Fruit fly (Drosophila melanogaster) whole organism, prepupa: ENCODE data around the gene CG12560.

ENCODE experiments used
- Blimp-1 ChIP-seq: fragments of 200-800 bp; sonication (Bioruptor generic); optimal IDR thresholded peaks from 3 replicates; lab custom pipeline; 2017; ENCODE audit warnings: missing biosample characterization, missing genetic modification characterization, mild to moderate bottlenecking, moderate library complexity, missing genetic modification reagents
- CG10631 ChIP-seq: fragments of 200-800 bp; sonication (Bioruptor generic); optimal IDR thresholded peaks from 2 replicates; lab custom pipeline; 2016; ENCODE audit warnings: missing biosample characterization, missing genetic modification characterization
- CG10669 ChIP-seq: fragments of 200-800 bp; sonication (Bioruptor generic); optimal IDR thresholded peaks from 3 replicates; lab custom pipeline; 2018; ENCODE audit warnings: missing biosample characterization, mild to moderate bottlenecking, missing genetic modification characterization, moderate library complexity
- CG11294 ChIP-seq: fragments of 200-800 bp; sonication (Bioruptor generic); IDR thresholded peaks from 2 replicates; pipeline ENCODE4 v1.3.6; 2022; ENCODE audit warnings: missing biosample characterization, missing genetic modification characterization
- CG11762 ChIP-seq: fragments of 200-800 bp; sonication (Bioruptor generic); optimal IDR thresholded peaks from 3 replicates; lab custom pipeline; 2016; ENCODE audit warnings: missing biosample characterization, missing genetic modification characterization; ENCODE audit not compliant: insufficient read depth
- CG11902 ChIP-seq: fragments of 200-800 bp; sonication (Bioruptor generic); optimal IDR thresholded peaks from 3 replicates; lab custom pipeline; 2016; ENCODE audit warnings: missing biosample characterization, missing genetic modification characterization
- CG1621 ChIP-seq: fragments of 200-800 bp; sonication (Bioruptor generic); optimal IDR thresholded peaks from 3 replicates; lab custom pipeline; 2018; ENCODE audit warnings: missing biosample characterization, mild to moderate bottlenecking, missing genetic modification characterization
- CG3032 ChIP-seq: fragments of 200-800 bp; optimal IDR thresholded peaks from 2 replicates; lab custom pipeline; 2019; ENCODE audit warnings: missing biosample characterization, mild to moderate bottlenecking, missing genetic modification characterization, moderate library complexity
- CG31627 ChIP-seq: fragments of 200-800 bp; sonication (Bioruptor generic); optimal IDR thresholded peaks from 3 replicates; lab custom pipeline; 2016; ENCODE audit warnings: missing biosample characterization, missing genetic modification characterization
- CG32006 ChIP-seq: fragments of 200-800 bp; sonication (Bioruptor generic); optimal IDR thresholded peaks from 3 replicates; lab custom pipeline; 2017; ENCODE audit warnings: missing biosample characterization, mild to moderate bottlenecking, missing genetic modification characterization
- CG34406 ChIP-seq: fragments of 200-800 bp; sonication (Bioruptor generic); optimal IDR thresholded peaks from 3 replicates; lab custom pipeline; 2016; ENCODE audit warnings: missing biosample characterization, missing genetic modification characterization
- CG4318 ChIP-seq: fragments of 200-800 bp; sonication (Bioruptor generic); optimal IDR thresholded peaks from 3 replicates; lab custom pipeline; 2017; ENCODE audit warnings: missing biosample characterization, mild to moderate bottlenecking, missing genetic modification characterization
- CG6163 ChIP-seq: fragments of 200-800 bp; sonication (Bioruptor generic); IDR thresholded peaks from 3 replicates; pipeline ENCODE4 v1.3.6; 2022; ENCODE audit warnings: missing biosample characterization, missing genetic modification characterization
- CG6276 ChIP-seq: fragments of 200-800 bp; sonication (Bioruptor generic); optimal IDR thresholded peaks from 2 replicates; lab custom pipeline; 2017; ENCODE audit warnings: missing biosample characterization, mild to moderate bottlenecking, missing genetic modification characterization
- CG6854 ChIP-seq: fragments of 200-800 bp; sonication (Bioruptor generic); optimal IDR thresholded peaks from 2 replicates; lab custom pipeline; 2017; ENCODE audit warnings: missing biosample characterization, mild to moderate bottlenecking, missing genetic modification characterization
- CG8119 ChIP-seq: fragments of 200-800 bp; sonication (Bioruptor generic); IDR thresholded peaks from 3 replicates; pipeline ENCODE4 v1.3.6; 2022; ENCODE audit warnings: missing biosample characterization, missing genetic modification characterization
- CG8319 ChIP-seq: fragments of 200-800 bp; sonication (Bioruptor generic); optimal IDR thresholded peaks from 3 replicates; lab custom pipeline; 2016; ENCODE audit warnings: missing biosample characterization, missing genetic modification characterization
- CG8632 ChIP-seq: fragments of 200-800 bp; sonication (Bioruptor generic); optimal IDR thresholded peaks from 3 replicates; lab custom pipeline; 2016; ENCODE audit warnings: missing biosample characterization, missing genetic modification characterization
- Eip75B ChIP-seq: fragments of 200-800 bp; sonication (Bioruptor generic); optimal IDR thresholded peaks from 3 replicates; lab custom pipeline; 2016; ENCODE audit warnings: missing biosample characterization, missing genetic modification characterization
- Eip78C ChIP-seq: fragments of 200-800 bp; sonication (Bioruptor generic); peaks from one replicate; lab custom pipeline; 2016; ENCODE audit warnings: missing biosample characterization, missing genetic modification characterization
- Eip93F ChIP-seq: fragments of 200-800 bp; sonication (Bioruptor generic); optimal IDR thresholded peaks from 2 replicates; lab custom pipeline; 2016; ENCODE audit warnings: missing biosample characterization, mild to moderate bottlenecking, missing genetic modification characterization
- Hr38 ChIP-seq: sonication (Bioruptor generic); optimal IDR thresholded peaks from 2 replicates; lab custom pipeline; 2016; ENCODE audit warnings: missing biosample characterization, missing genetic modification characterization
- Hr39 ChIP-seq: fragments of 200-800 bp; sonication (Bioruptor generic); optimal IDR thresholded peaks from 2 replicates; lab custom pipeline; 2016; ENCODE audit warnings: missing biosample characterization, missing genetic modification characterization
- Lpt ChIP-seq: fragments of 200-800 bp; sonication (Bioruptor generic); optimal IDR thresholded peaks from 3 replicates; lab custom pipeline; 2016; ENCODE audit warnings: missing biosample characterization, missing genetic modification characterization
- Met ChIP-seq: fragments of 200-800 bp; sonication (Bioruptor generic); optimal IDR thresholded peaks from 3 replicates; lab custom pipeline; 2016; ENCODE audit warnings: missing biosample characterization, missing genetic modification characterization
- OdsH ChIP-seq: fragments of 200-800 bp; sonication (Bioruptor generic); optimal IDR thresholded peaks from 3 replicates; lab custom pipeline; 2016; ENCODE audit warnings: missing biosample characterization, missing genetic modification characterization
- Smox ChIP-seq: fragments of 200-800 bp; sonication (Bioruptor generic); optimal IDR thresholded peaks from 3 replicates; lab custom pipeline; 2016; ENCODE audit warnings: missing biosample characterization, missing genetic modification characterization
- Sox102F ChIP-seq: fragments of 200-800 bp; sonication (Bioruptor generic); optimal IDR thresholded peaks from 2 replicates; lab custom pipeline; 2016; ENCODE audit warnings: missing biosample characterization, mild to moderate bottlenecking, missing genetic modification characterization
- Sox14 ChIP-seq: fragments of 200-800 bp; sonication (Bioruptor generic); optimal IDR thresholded peaks from 3 replicates; lab custom pipeline; 2016; ENCODE audit warnings: missing biosample characterization, missing genetic modification characterization
- Sox15 ChIP-seq: fragments of 200-800 bp; sonication (Bioruptor generic); optimal IDR thresholded peaks from 3 replicates; lab custom pipeline; 2016; ENCODE audit warnings: missing biosample characterization, missing genetic modification characterization
- achi ChIP-seq: fragments of 200-800 bp; sonication (Bioruptor generic); optimal IDR thresholded peaks from 3 replicates; lab custom pipeline; 2016; ENCODE audit warnings: missing biosample characterization, missing genetic modification characterization
- cyc ChIP-seq: fragments of 200-800 bp; sonication (Bioruptor generic); optimal IDR thresholded peaks from 3 replicates; lab custom pipeline; 2016; ENCODE audit warnings: missing biosample characterization, missing genetic modification characterization
- dac ChIP-seq: fragments of 200-800 bp; sonication (Bioruptor generic); optimal IDR thresholded peaks from 2 replicates; lab custom pipeline; 2017; ENCODE audit warnings: missing biosample characterization, mild to moderate bottlenecking, missing genetic modification characterization
- dsx ChIP-seq: fragments of 200-800 bp; optimal IDR thresholded peaks from 3 replicates; lab custom pipeline; 2019; ENCODE audit warnings: missing biosample characterization, mild to moderate bottlenecking, missing genetic modification characterization, moderate library complexity; ENCODE audit not compliant: poor library complexity, severe bottlenecking
- eg ChIP-seq: fragments of 200-800 bp; sonication (Bioruptor generic); IDR thresholded peaks from 3 replicates; pipeline ENCODE4 v1.3.6; 2022; ENCODE audit warnings: missing biosample characterization, missing genetic modification characterization
- esn ChIP-seq: fragments of 200-800 bp; sonication (Bioruptor generic); optimal IDR thresholded peaks from 2 replicates; lab custom pipeline; 2016; ENCODE audit warnings: missing biosample characterization, mild to moderate bottlenecking, missing genetic modification characterization, moderate library complexity
- fd59A ChIP-seq: fragments of 200-800 bp; sonication (Bioruptor generic); optimal IDR thresholded peaks from 2 replicates; lab custom pipeline; 2017; ENCODE audit warnings: missing biosample characterization, mild to moderate bottlenecking, missing genetic modification characterization, missing genetic modification reagents
- fd85E ChIP-seq: fragments of 200-800 bp; sonication (Bioruptor generic); optimal IDR thresholded peaks from 3 replicates; lab custom pipeline; 2016; ENCODE audit warnings: missing biosample characterization, missing genetic modification characterization
- fkh ChIP-seq: fragments of 200-800 bp; sonication (Bioruptor generic); optimal IDR thresholded peaks from 3 replicates; lab custom pipeline; 2017; ENCODE audit warnings: missing biosample characterization, mild to moderate bottlenecking, missing genetic modification characterization, moderate library complexity
- lz ChIP-seq: fragments of 200-800 bp; sonication (Bioruptor generic); optimal IDR thresholded peaks from 3 replicates; lab custom pipeline; 2016; ENCODE audit warnings: missing biosample characterization, missing genetic modification characterization
- net ChIP-seq: fragments of 200-800 bp; sonication (Bioruptor generic); optimal IDR thresholded peaks from 3 replicates; lab custom pipeline; 2016; ENCODE audit warnings: missing biosample characterization, missing genetic modification characterization
- pdm3 ChIP-seq: fragments of 200-800 bp; sonication (Bioruptor generic); optimal IDR thresholded peaks from 3 replicates; lab custom pipeline; 2016; ENCODE audit warnings: missing biosample characterization, missing genetic modification characterization
- salr ChIP-seq, 2 experiments: fragments of 200-800 bp; sonication (Bioruptor generic); optimal IDR thresholded peaks; 3 replicates each; lab custom pipeline; 2016 to 2018; ENCODE audit warnings: missing biosample characterization in 2 of 2, missing genetic modification characterization in 2 of 2, mild to moderate bottlenecking in 1 of 2
- spab ChIP-seq: fragments of 200-800 bp; sonication (Bioruptor generic); optimal IDR thresholded peaks from 2 replicates; lab custom pipeline; 2017; ENCODE audit warnings: missing biosample characterization, mild to moderate bottlenecking, missing genetic modification characterization, missing genetic modification reagents
- ss ChIP-seq, 2 experiments: fragments of 200-800 bp; sonication (Bioruptor generic); optimal IDR thresholded peaks; 2 replicates in 1 of 2; 3 replicates in 1 of 2; lab custom pipeline; 2017 to 2018; ENCODE audit warnings: mild to moderate bottlenecking in 2 of 2, missing biosample characterization in 2 of 2, missing genetic modification characterization in 2 of 2, moderate library complexity in 1 of 2
- svp ChIP-seq: fragments of 200-800 bp; sonication (Bioruptor generic); peaks from one replicate; lab custom pipeline; 2016; ENCODE audit warnings: missing biosample characterization, missing genetic modification characterization
- topi ChIP-seq: fragments of 200-800 bp; sonication (Bioruptor generic); optimal IDR thresholded peaks from 3 replicates; lab custom pipeline; 2016; ENCODE audit warnings: missing biosample characterization, missing genetic modification characterization
- vri ChIP-seq: fragments of 200-800 bp; sonication (Bioruptor generic); optimal IDR thresholded peaks from 3 replicates; lab custom pipeline; 2016; ENCODE audit warnings: missing biosample characterization, mild to moderate bottlenecking, missing genetic modification characterization

The CG12560 gene

DNA sequence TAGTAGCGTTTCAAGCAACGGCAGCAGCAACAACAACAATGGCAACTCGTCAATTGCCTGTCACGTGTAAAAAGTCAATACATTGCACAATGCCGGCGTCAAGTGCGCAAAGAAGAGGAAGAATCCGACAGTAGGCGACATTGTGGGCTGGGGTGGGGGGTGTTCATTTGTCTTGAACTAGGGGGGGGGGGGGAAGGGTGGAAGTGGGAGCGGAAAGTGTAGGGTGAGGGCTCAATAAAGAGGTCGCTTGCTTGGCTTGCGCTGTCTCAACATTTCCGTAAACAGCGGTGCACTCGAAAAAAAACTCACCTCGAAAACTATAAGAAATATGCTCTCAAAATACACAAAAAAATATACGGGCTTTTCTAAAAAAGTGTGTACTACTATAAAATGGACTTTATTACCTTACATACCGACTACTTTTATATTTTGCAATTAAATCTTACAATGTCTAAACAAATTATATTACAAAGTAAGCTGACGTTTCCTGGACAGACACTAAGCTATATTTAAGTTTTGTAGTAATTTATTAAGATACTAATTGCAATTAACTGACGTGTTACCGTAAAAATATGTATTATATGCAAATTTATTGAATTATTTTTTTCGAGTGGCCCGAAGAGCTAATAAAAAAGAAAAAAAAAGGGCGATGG lies 43.3 kb downstream of the CG12560 start (continued):
- no peak for TF ChIP-seq Lpt (GFP tag; lab: Kevin White, UChicago)
- no peak for TF ChIP-seq Eip93F (GFP tag; lab: Kevin White, UChicago)
- peak; percentile 25 for TF ChIP-seq OdsH (GFP tag; lab: Kevin White, UChicago)
- TF ChIP-seq spab (GFP tag; lab: Kevin White, UChicago) = peak; percentile 8

DNA sequence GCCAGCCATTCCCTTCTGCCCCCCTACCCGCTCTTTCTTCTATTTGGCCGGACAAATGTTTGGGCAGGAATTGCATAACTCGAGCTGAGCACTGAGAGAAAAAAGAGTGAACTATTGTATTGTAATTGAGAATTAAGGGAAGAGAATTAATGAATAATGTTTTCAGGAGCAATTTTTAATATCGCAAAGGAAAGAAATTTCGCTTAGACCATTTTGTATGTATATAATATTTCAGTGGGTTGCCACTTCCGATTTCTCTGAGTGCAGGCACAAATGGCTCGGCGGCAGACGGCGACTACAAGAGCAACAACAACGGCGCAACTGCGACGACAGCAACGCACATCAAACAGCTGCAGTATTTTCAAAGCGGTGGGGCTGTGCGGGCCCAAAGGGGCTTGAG lies 44.7 kb downstream of the CG12560 start:
- peak; percentile 44 for TF ChIP-seq dsx (GFP tag; lab: Kevin White, UChicago)
- TF ChIP-seq CG32006 (GFP tag; lab: Kevin White, UChicago) = peak; percentile 90
- peak; percentile 51 for TF ChIP-seq cyc
- TF ChIP-seq vri (GFP tag; lab: Kevin White, UChicago) = peak; percentile 83
- peak; percentile 52 for TF ChIP-seq fd59A (GFP tag; lab: Kevin White, UChicago)
- peak; percentile 12 for TF ChIP-seq CG11762 (GFP tag; lab: Kevin White, UChicago)
- TF ChIP-seq CG11902 (GFP tag; lab: Kevin White, UChicago) = peak; percentile 53
- TF ChIP-seq spab (GFP tag; lab: Kevin White, UChicago) = peak; percentile 54
- peak; percentile 77 for TF ChIP-seq Hr39 (GFP tag; lab: Kevin White, UChicago)
- TF ChIP-seq fkh (GFP tag; lab: Kevin White, UChicago) = no peak
- TF ChIP-seq CG3032 (tag; lab: Kevin White, UChicago) = peak; percentile 46
- TF ChIP-seq Sox14 (GFP tag; lab: Kevin White, UChicago) = peak; percentile 70
- TF ChIP-seq CG8119 (GFP tag; lab: Robert Waterston, UW) = peak; percentile 92
- TF ChIP-seq svp (GFP tag; lab: Kevin White, UChicago) = peak; percentile 73
- TF ChIP-seq esn (GFP tag; lab: Kevin White, UChicago) = peak; percentile 75
- TF ChIP-seq Sox102F = peak; percentile 66
- peak; percentile 71 for TF ChIP-seq dac (GFP tag; lab: Kevin White, UChicago)
- peak; percentile 44 for TF ChIP-seq CG8319 (GFP tag; lab: Kevin White, UChicago)
- TF ChIP-seq CG8632 (GFP tag; lab: Kevin White, UChicago) = peak; percentile 50
- TF ChIP-seq CG10669 (GFP tag; lab: Kevin White, UChicago) = peak; percentile 52
- TF ChIP-seq Blimp-1 (GFP tag; lab: Kevin White, UChicago) = no peak
- TF ChIP-seq CG31627 = peak; percentile 76
- TF ChIP-seq CG6854 = no peak
- TF ChIP-seq Met (GFP tag; lab: Kevin White, UChicago) = peak; percentile 68
- TF ChIP-seq CG6276 (GFP tag; lab: Kevin White, UChicago) = peak; percentile 79
- peak; percentile 68 for TF ChIP-seq lz (GFP tag; lab: Kevin White, UChicago)
- TF ChIP-seq Sox15 (GFP tag; lab: Kevin White, UChicago) = peak; percentile 52
- TF ChIP-seq CG34406 (GFP tag; lab: Kevin White, UChicago) = peak; percentile 67
- TF ChIP-seq Eip93F (GFP tag; lab: Kevin White, UChicago) = no peak
- TF ChIP-seq salr (GFP tag; optimal IDR thresholded peaks at IDR 0.05; lab: Kevin White, UChicago) = peak; percentile 58 to 85
- peak; percentile 90 for TF ChIP-seq Lpt (GFP tag; lab: Kevin White, UChicago)
- TF ChIP-seq Hr38 (GFP tag; lab: Kevin White, UChicago) = no peak
- peak; percentile 96 for TF ChIP-seq eg (GFP tag; lab: Robert Waterston, UW)
- TF ChIP-seq achi (GFP tag; lab: Kevin White, UChicago) = peak; percentile 79
- no peak for TF ChIP-seq fd85E (GFP tag; lab: Kevin White, UChicago)
- peak; percentile 50 for TF ChIP-seq topi (GFP tag; lab: Kevin White, UChicago)
- peak in 1 of 2 experiments; percentile 3 for TF ChIP-seq ss (GFP tag; optimal IDR thresholded peaks at IDR 0.05; lab: Kevin White, UChicago)
- peak; percentile 81 for TF ChIP-seq Eip75B
- TF ChIP-seq CG1621 (tag; lab: Kevin White, UChicago) = peak; percentile 60
- peak; percentile 77 for TF ChIP-seq CG4318 (GFP tag; lab: Kevin White, UChicago)
- TF ChIP-seq CG6163 (GFP tag; lab: Robert Waterston, UW) = peak; percentile 91
- peak; percentile 76 for TF ChIP-seq CG10631 (GFP tag; lab: Kevin White, UChicago)
- peak; percentile 87 for TF ChIP-seq pdm3 (GFP tag; lab: Kevin White, UChicago)
- TF ChIP-seq CG11294 = peak; percentile 86
- TF ChIP-seq Eip78C (GFP tag; lab: Kevin White, UChicago) = peak; percentile 92
- peak; percentile 65 for TF ChIP-seq Smox (GFP tag; lab: Kevin White, UChicago)
- TF ChIP-seq net (GFP tag; lab: Kevin White, UChicago) = peak; percentile 82
